Worm (Caenorhabditis elegans) whole organism, young adult: ENCODE results near the gene F21D9.3.

Source experiments
- B0035.1 ChIP-seq: sonication (generic microtip); optimal IDR thresholded peaks from 2 replicates; lab custom pipeline; 2016; ENCODE audit warnings: missing genetic modification characterization, mild to moderate bottlenecking, missing compliant biosample characterization, missing genotype, missing genetic modification reagents
- F10E7.11 ChIP-seq: sonication (generic microtip); optimal IDR thresholded peaks from 2 replicates; lab custom pipeline; 2017; ENCODE audit warnings: mild to moderate bottlenecking, missing genetic modification characterization, moderate library complexity, missing compliant biosample characterization
- bed-1 ChIP-seq: fragments of 200-800 bp; sonication (Bioruptor generic); IDR thresholded peaks from 2 replicates; pipeline ENCODE4 v1.3.6; 2022; ENCODE audit warnings: missing genetic modification reagents, missing genetic modification characterization, missing compliant biosample characterization
- ceh-79 ChIP-seq: sonication (generic microtip); optimal IDR thresholded peaks from 2 replicates; lab custom pipeline; 2017; ENCODE audit warnings: mild to moderate bottlenecking, missing genetic modification characterization, missing compliant biosample characterization
- dpl-1 ChIP-seq: fragments of 150-350 bp; optimal IDR thresholded peaks from 2 replicates; lab custom pipeline; 2014; ENCODE audit warnings: missing biosample characterization, missing genetic modification reagents, missing genetic modification characterization
- madf-3 ChIP-seq: fragments of 200-800 bp; sonication (Bioruptor generic); IDR thresholded peaks from 2 replicates; pipeline ENCODE4 v1.3.6; 2022; ENCODE audit warnings: missing genetic modification reagents, missing genetic modification characterization, missing compliant biosample characterization

DNA sequence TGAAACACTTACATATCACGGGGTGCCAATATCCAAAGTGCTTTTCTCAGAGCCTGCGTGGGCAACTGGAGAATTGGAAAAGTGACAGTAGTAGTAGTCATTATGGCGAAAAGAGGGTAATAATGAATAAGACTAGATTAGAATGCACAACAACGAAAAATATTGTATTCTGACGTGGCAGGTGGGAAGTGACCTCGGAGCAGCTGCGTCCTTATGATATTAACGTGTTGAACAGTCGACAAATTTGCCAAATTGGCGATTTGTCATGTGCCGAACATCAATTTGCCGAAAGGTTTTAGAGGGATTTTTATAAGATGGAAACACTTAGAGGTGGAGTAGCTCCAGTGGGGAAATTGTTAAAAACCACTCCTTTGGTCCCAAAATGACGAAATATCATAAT is 6.6 kb downstream of the F21D9.3 start, which contains the start of gene str-81:
- no peak for TF ChIP-seq madf-3
- TF ChIP-seq bed-1 (GFP tag; lab: Robert Waterston, UW) = no peak
- no peak for TF ChIP-seq B0035.1
- no peak for TF ChIP-seq F10E7.11 (tag; lab: Kevin White, UChicago)
- no peak for TF ChIP-seq dpl-1 (GFP tag; lab: Kevin White, UChicago)
- TF ChIP-seq ceh-79 (tag; lab: Kevin White, UChicago) = no peak
